Fruit fly (Drosophila melanogaster) whole organism: Measurements from ENCODE around the gene mid.

ENCODE experiments used
- CG8478 ChIP-seq: fragments of >200 bp; optimal IDR thresholded peaks from 2 replicates; lab custom pipeline; 2018; ENCODE audit warnings: inconsistent platforms
- Dll ChIP-seq: fragments of >200 bp; optimal IDR thresholded peaks from 2 replicates; lab custom pipeline; 2017
- EcR ChIP-seq, 2 experiments: fragments of >200 bp; optimal IDR thresholded peaks; 2 replicates each; lab custom pipeline; 2017; ENCODE audit warnings: missing biosample characterization in 2 of 2, missing genetic modification characterization in 2 of 2, missing genetic modification reagents in 2 of 2
- pan ChIP-seq: fragments of >200 bp; optimal IDR thresholded peaks from 2 replicates; lab custom pipeline; 2017
- psq ChIP-seq: fragments of >200 bp; optimal IDR thresholded peaks from 2 replicates; lab custom pipeline; 2017
- usp ChIP-seq: fragments of >200 bp; optimal IDR thresholded peaks from 2 replicates; lab custom pipeline; 2017; ENCODE audit warnings: missing biosample characterization, missing genetic modification characterization, mixed read lengths

The mid gene

dm6 chr2L:5492924-5493323 lies 31.5 kb downstream of the mid start:
- TF ChIP-seq usp (GFP tag; lab: Kevin White, UChicago) = no peak
- no peak for TF ChIP-seq EcR (GFP tag; optimal IDR thresholded peaks at IDR 0.05; lab: Kevin White, UChicago)
- TF ChIP-seq CG8478 (lab: Kevin White, UChicago) = no peak

dm6 chr2L:5493907-5494404 lies 32.5 kb downstream of the mid start:
- TF ChIP-seq EcR (GFP tag; optimal IDR thresholded peaks at IDR 0.05; lab: Kevin White, UChicago) (no peak), pan (lab: Kevin White, UChicago) (no peak), usp (GFP tag; lab: Kevin White, UChicago) (no peak), Dll (lab: Kevin White, UChicago) (no peak), psq (lab: Kevin White, UChicago) (no peak), CG8478 (lab: Kevin White, UChicago) (no peak)

- no peak for TF ChIP-seq usp (GFP tag; lab: Kevin White, UChicago)
- TF ChIP-seq pan (lab: Kevin White, UChicago) = no peak
- no peak for TF ChIP-seq CG8478 (lab: Kevin White, UChicago)
- TF ChIP-seq Dll (lab: Kevin White, UChicago) = no peak
- no peak for TF ChIP-seq EcR (GFP tag; optimal IDR thresholded peaks at IDR 0.05; lab: Kevin White, UChicago)
- no peak for TF ChIP-seq psq (lab: Kevin White, UChicago)
These were observed 33.4 kb downstream of the mid start for dm6 chr2L:5494808-5495356.

dm6 chr2L:5496468-5497093 lies 35.1 kb downstream of the mid start:
- TF ChIP-seq EcR (GFP tag; optimal IDR thresholded peaks at IDR 0.05; lab: Kevin White, UChicago) (no peak), psq (lab: Kevin White, UChicago) (no peak), CG8478 (lab: Kevin White, UChicago) (no peak), Dll (lab: Kevin White, UChicago) (no peak), usp (GFP tag; lab: Kevin White, UChicago) (no peak), pan (lab: Kevin White, UChicago) (no peak)

- TF ChIP-seq CG8478 (lab: Kevin White, UChicago) = no peak
- no peak for TF ChIP-seq Dll (lab: Kevin White, UChicago)
- no peak for TF ChIP-seq psq (lab: Kevin White, UChicago)
- TF ChIP-seq pan (lab: Kevin White, UChicago) = no peak
- TF ChIP-seq EcR (GFP tag; optimal IDR thresholded peaks at IDR 0.05; lab: Kevin White, UChicago) = no peak
- TF ChIP-seq usp (GFP tag; lab: Kevin White, UChicago) = no peak
These were observed 38.0 kb downstream of the mid start for dm6 chr2L:5499458-5499857.

- TF ChIP-seq Dll (lab: Kevin White, UChicago) = no peak
- TF ChIP-seq usp (GFP tag; lab: Kevin White, UChicago) = no peak
- TF ChIP-seq EcR (GFP tag; optimal IDR thresholded peaks at IDR 0.05; lab: Kevin White, UChicago) = no peak
- no peak for TF ChIP-seq CG8478 (lab: Kevin White, UChicago)
- no peak for TF ChIP-seq psq (lab: Kevin White, UChicago)
- no peak for TF ChIP-seq pan (lab: Kevin White, UChicago)
These were observed 39.9 kb downstream of the mid start for dm6 chr2L:5501335-5501734.

dm6 chr2L:5502868-5503267 lies 41.4 kb downstream of the mid start:
- no peak for TF ChIP-seq Dll (lab: Kevin White, UChicago)

dm6 chr2L:5505130-5505529 lies 43.7 kb downstream of the mid start:
- no peak for TF ChIP-seq pan (lab: Kevin White, UChicago)
- no peak for TF ChIP-seq CG8478 (lab: Kevin White, UChicago)
- TF ChIP-seq psq (lab: Kevin White, UChicago) = no peak
- TF ChIP-seq usp (GFP tag; lab: Kevin White, UChicago) = no peak
- no peak for TF ChIP-seq EcR (GFP tag; optimal IDR thresholded peaks at IDR 0.05; lab: Kevin White, UChicago)
- no peak for TF ChIP-seq Dll (lab: Kevin White, UChicago)

dm6 chr2L:5507082-5507481 lies 45.6 kb downstream of the mid start:
- TF ChIP-seq Dll (lab: Kevin White, UChicago) (no peak), EcR (GFP tag; optimal IDR thresholded peaks at IDR 0.05; lab: Kevin White, UChicago) (no peak), usp (GFP tag; lab: Kevin White, UChicago) (no peak), psq (lab: Kevin White, UChicago) (no peak), CG8478 (lab: Kevin White, UChicago) (no peak), pan (lab: Kevin White, UChicago) (no peak)

- no peak for TF ChIP-seq usp (GFP tag; lab: Kevin White, UChicago)
- TF ChIP-seq Dll (lab: Kevin White, UChicago) = no peak
- no peak for TF ChIP-seq EcR (GFP tag; optimal IDR thresholded peaks at IDR 0.05; lab: Kevin White, UChicago)
- no peak for TF ChIP-seq psq (lab: Kevin White, UChicago)
- TF ChIP-seq CG8478 (lab: Kevin White, UChicago) = no peak
- TF ChIP-seq pan (lab: Kevin White, UChicago) = no peak
These were observed 46.5 kb downstream of the mid start for dm6 chr2L:5507823-5508438.

dm6 chr2L:5514946-5515345 lies 53.5 kb downstream of the mid start:
- TF ChIP-seq CG8478 (lab: Kevin White, UChicago) (no peak), Dll (lab: Kevin White, UChicago) (no peak), pan (lab: Kevin White, UChicago) (no peak), psq (lab: Kevin White, UChicago) (no peak), EcR (GFP tag; optimal IDR thresholded peaks at IDR 0.05; lab: Kevin White, UChicago) (no peak), usp (GFP tag; lab: Kevin White, UChicago) (no peak)
